Fruit fly (Drosophila melanogaster) whole organism, embryonic: ENCODE measurements around the gene CG6481.

Experiments used
- Aef1 ChIP-seq: fragments of 200-800 bp; sonication (Bioruptor generic); IDR thresholded peaks from 3 replicates; pipeline ENCODE4 v1.3.6; 2022; ENCODE audit warnings: missing biosample characterization, missing genetic modification characterization
- B-H1 ChIP-seq: fragments of 200-800 bp; sonication (Bioruptor generic); IDR thresholded peaks from 3 replicates; pipeline ENCODE4 v1.3.6; 2022; ENCODE audit warnings: missing biosample characterization, missing genetic modification characterization
- B-H2 ChIP-seq: fragments of 200-800 bp; sonication (Bioruptor generic); optimal IDR thresholded peaks from 2 replicates; lab custom pipeline; 2018; ENCODE audit warnings: missing biosample characterization, mild to moderate bottlenecking, missing genetic modification characterization
- CG10959 ChIP-seq: fragments of 200-800 bp; sonication (Bioruptor generic); IDR thresholded peaks from 2 replicates; pipeline ENCODE4 v1.3.6; 2022; ENCODE audit warnings: missing biosample characterization, missing genetic modification characterization
- CG15269 ChIP-seq: fragments of 200-800 bp; sonication (Bioruptor generic); optimal IDR thresholded peaks from 2 replicates; lab custom pipeline; 2018; ENCODE audit warnings: missing biosample characterization, mild to moderate bottlenecking, missing genetic modification characterization, moderate library complexity
- CG1603 ChIP-seq: fragments of 200-800 bp; sonication (Bioruptor generic); optimal IDR thresholded peaks from 2 replicates; lab custom pipeline; 2019; ENCODE audit warnings: missing biosample characterization, mild to moderate bottlenecking, missing genetic modification characterization, moderate library complexity
- CG16779 ChIP-seq: fragments of 200-800 bp; sonication (Bioruptor generic); IDR thresholded peaks from 2 replicates; pipeline ENCODE4 v1.3.6; 2022; ENCODE audit warnings: missing biosample characterization, missing genetic modification characterization
- CG17359 ChIP-seq: fragments of 200-800 bp; sonication (Bioruptor generic); optimal IDR thresholded peaks from 3 replicates; lab custom pipeline; 2018; ENCODE audit warnings: missing biosample characterization, mild to moderate bottlenecking, missing genetic modification characterization, moderate library complexity
- CG17361 ChIP-seq: fragments of 200-800 bp; sonication (Bioruptor generic); IDR thresholded peaks from 3 replicates; pipeline ENCODE4 v1.3.6; 2022; ENCODE audit warnings: missing biosample characterization, missing genetic modification characterization
- CG17912 ChIP-seq: fragments of 200-800 bp; sonication (Bioruptor generic); optimal IDR thresholded peaks from 2 replicates; lab custom pipeline; 2018; ENCODE audit warnings: missing biosample characterization, mild to moderate bottlenecking, missing genetic modification characterization
- CG18599 ChIP-seq: fragments of 200-800 bp; sonication (Bioruptor generic); optimal IDR thresholded peaks from 3 replicates; lab custom pipeline; 2017; ENCODE audit warnings: missing biosample characterization, missing genetic modification characterization, mild to moderate bottlenecking, moderate library complexity, missing genetic modification reagents
- CG3838 ChIP-seq: fragments of 200-800 bp; sonication (Bioruptor generic); optimal IDR thresholded peaks from 3 replicates; lab custom pipeline; 2016; ENCODE audit warnings: missing biosample characterization, missing genetic modification characterization
- CG3847 ChIP-seq: fragments of 200-800 bp; sonication (Bioruptor generic); IDR thresholded peaks from 2 replicates; pipeline ENCODE4 v1.3.6; 2022; ENCODE audit warnings: missing biosample characterization, missing genetic modification characterization
- CG6175 ChIP-seq: fragments of 200-800 bp; sonication (Bioruptor generic); IDR thresholded peaks from 3 replicates; pipeline ENCODE4 v1.3.6; 2022; ENCODE audit warnings: missing biosample characterization, missing genetic modification characterization
- CG6683 ChIP-seq: fragments of 200-800 bp; sonication (Bioruptor generic); optimal IDR thresholded peaks from 2 replicates; lab custom pipeline; 2017; ENCODE audit warnings: missing biosample characterization, mild to moderate bottlenecking, missing genetic modification characterization, missing genetic modification reagents
- CG7963 ChIP-seq: fragments of 200-800 bp; sonication (Bioruptor generic); IDR thresholded peaks from 3 replicates; pipeline ENCODE4 v1.3.6; 2022; ENCODE audit warnings: missing biosample characterization, missing genetic modification characterization; ENCODE audit not compliant: partially characterized antibody
- CG8359 ChIP-seq: fragments of 200-800 bp; sonication (Bioruptor generic); optimal IDR thresholded peaks from 2 replicates; lab custom pipeline; 2017; ENCODE audit warnings: missing biosample characterization, mild to moderate bottlenecking, missing genetic modification characterization, borderline replicate concordance
- CG8388 ChIP-seq: fragments of 200-800 bp; sonication (Bioruptor generic); optimal IDR thresholded peaks from 2 replicates; lab custom pipeline; 2019; ENCODE audit warnings: missing biosample characterization, mild to moderate bottlenecking, missing genetic modification characterization, moderate library complexity
- Dfd ChIP-seq, 2 experiments: fragments of >200 bp; optimal IDR thresholded peaks; 2 replicates each; lab custom pipeline; 2017; ENCODE audit warnings: missing biosample characterization in 2 of 2, missing genetic modification characterization in 2 of 2
- Doc3 ChIP-seq: fragments of 200-800 bp; sonication (Bioruptor generic); IDR thresholded peaks from 3 replicates; pipeline ENCODE4 v1.3.6; 2022; ENCODE audit warnings: missing biosample characterization, missing genetic modification characterization; ENCODE audit not compliant: partially characterized antibody
- HLH54F ChIP-seq: fragments of 200-800 bp; sonication (Bioruptor generic); optimal IDR thresholded peaks from 3 replicates; lab custom pipeline; 2016; ENCODE audit warnings: missing biosample characterization, missing genetic modification characterization
- HmgZ ChIP-seq: fragments of 200-800 bp; sonication (Bioruptor generic); optimal IDR thresholded peaks from 2 replicates; lab custom pipeline; 2018; ENCODE audit warnings: missing biosample characterization, mild to moderate bottlenecking, missing genetic modification characterization
- Hsf ChIP-seq: fragments of 200-800 bp; sonication (Bioruptor generic); optimal IDR thresholded peaks from 3 replicates; lab custom pipeline; 2016; ENCODE audit warnings: missing biosample characterization, missing genetic modification characterization
- Med ChIP-seq: fragments of 200-800 bp; sonication (Bioruptor generic); peaks from one replicate; lab custom pipeline; 2016; ENCODE audit warnings: missing biosample characterization, missing genetic modification characterization, mild to moderate bottlenecking, inconsistent platforms, moderate library complexity
- NC2β ChIP-seq: fragments of 200-800 bp; sonication (Bioruptor generic); optimal IDR thresholded peaks from 2 replicates; lab custom pipeline; 2016; ENCODE audit warnings: missing biosample characterization, missing genetic modification characterization
- Oaz ChIP-seq: fragments of 200-800 bp; sonication (Bioruptor generic); IDR thresholded peaks from 2 replicates; pipeline ENCODE4 v1.3.6; 2022; ENCODE audit warnings: missing biosample characterization, missing genetic modification characterization
- Optix ChIP-seq: fragments of 200-800 bp; sonication (Bioruptor generic); IDR thresholded peaks from 3 replicates; pipeline ENCODE4 v1.3.6; 2022; ENCODE audit warnings: missing biosample characterization, missing genetic modification characterization
- Tbp ChIP-seq: fragments of >200 bp; optimal IDR thresholded peaks from 2 replicates; lab custom pipeline; 2018; ENCODE audit warnings: missing biosample characterization, missing genetic modification characterization
- caup ChIP-seq: fragments of 200-800 bp; sonication (Bioruptor generic); optimal IDR thresholded peaks from 3 replicates; lab custom pipeline; 2017; ENCODE audit warnings: missing biosample characterization, mild to moderate bottlenecking, missing genetic modification characterization, moderate library complexity; ENCODE audit not compliant: severe bottlenecking
- ci ChIP-seq: fragments of 200-800 bp; sonication (Bioruptor generic); IDR thresholded peaks from 3 replicates; pipeline ENCODE4 v1.3.6; 2022; ENCODE audit warnings: missing biosample characterization, missing genetic modification characterization
- corto ChIP-seq: fragments of 200-800 bp; sonication (Bioruptor generic); optimal IDR thresholded peaks from 2 replicates; lab custom pipeline; 2016; ENCODE audit warnings: missing biosample characterization, mild to moderate bottlenecking, missing genetic modification characterization, moderate library complexity
- cwo ChIP-seq: fragments of 200-800 bp; sonication (Bioruptor generic); optimal IDR thresholded peaks from 3 replicates; lab custom pipeline; 2017; ENCODE audit warnings: missing biosample characterization, missing genetic modification characterization, mild to moderate bottlenecking, moderate library complexity, missing genetic modification reagents
- fd3F ChIP-seq: fragments of 200-800 bp; sonication (Bioruptor generic); optimal IDR thresholded peaks from 2 replicates; lab custom pipeline; 2018; ENCODE audit warnings: missing biosample characterization, mild to moderate bottlenecking, missing genetic modification characterization, moderate library complexity
- fd64A ChIP-seq: fragments of 200-800 bp; sonication (Bioruptor generic); optimal IDR thresholded peaks from 3 replicates; lab custom pipeline; 2018; ENCODE audit warnings: missing biosample characterization, mild to moderate bottlenecking, missing genetic modification characterization
- ftz-f1 ChIP-seq: fragments of 200-800 bp; sonication (Bioruptor generic); optimal IDR thresholded peaks from 2 replicates; lab custom pipeline; 2016; ENCODE audit warnings: missing biosample characterization, missing genetic modification characterization
- fu2 ChIP-seq: fragments of 200-800 bp; sonication (Bioruptor generic); optimal IDR thresholded peaks from 2 replicates; lab custom pipeline; 2016; ENCODE audit warnings: missing biosample characterization, missing genetic modification characterization
- gce ChIP-seq: fragments of 200-800 bp; sonication (Bioruptor generic); IDR thresholded peaks from 3 replicates; pipeline ENCODE4 v1.3.6; 2022; ENCODE audit warnings: missing biosample characterization, missing genetic modification characterization
- gem ChIP-seq: fragments of 200-800 bp; sonication (Bioruptor generic); optimal IDR thresholded peaks from 2 replicates; lab custom pipeline; 2019; ENCODE audit warnings: missing biosample characterization, mild to moderate bottlenecking, missing genetic modification characterization, moderate library complexity
- gro ChIP-seq: fragments of 200-800 bp; sonication (Bioruptor generic); optimal IDR thresholded peaks from 2 replicates; lab custom pipeline; 2016; ENCODE audit warnings: missing biosample characterization, missing genetic modification characterization
- jing ChIP-seq: fragments of 200-800 bp; sonication (Bioruptor generic); optimal IDR thresholded peaks from 2 replicates; lab custom pipeline; 2018; ENCODE audit warnings: missing biosample characterization, mild to moderate bottlenecking, missing genetic modification characterization
- nom ChIP-seq: fragments of 200-800 bp; sonication (Bioruptor generic); optimal IDR thresholded peaks from 2 replicates; lab custom pipeline; 2017; ENCODE audit warnings: missing biosample characterization, missing genetic modification characterization, mild to moderate bottlenecking, moderate library complexity, missing genetic modification reagents
- oc ChIP-seq: fragments of 200-800 bp; sonication (Bioruptor generic); optimal IDR thresholded peaks from 2 replicates; lab custom pipeline; 2018; ENCODE audit warnings: missing biosample characterization, mild to moderate bottlenecking, missing genetic modification characterization, moderate library complexity
- sc ChIP-seq, 3 experiments: fragments of >200 bp in 2 of 3; fragments of 200-800 bp in 1 of 3; sonication (Bioruptor generic) in 1 of 3; optimal IDR thresholded peaks; 2 replicates in 2 of 3; 3 replicates in 1 of 3; lab custom pipeline; 2017; ENCODE audit warnings: mild to moderate bottlenecking in 1 of 3, missing biosample characterization in 1 of 3, missing genetic modification characterization in 1 of 3, missing genetic modification reagents in 1 of 3
- sob ChIP-seq: fragments of 200-800 bp; sonication (Bioruptor generic); IDR thresholded peaks from 2 replicates; pipeline ENCODE4 v1.3.6; 2022; ENCODE audit warnings: missing biosample characterization, missing genetic modification characterization
- sqz ChIP-seq: fragments of 200-800 bp; sonication (Bioruptor generic); optimal IDR thresholded peaks from 3 replicates; lab custom pipeline; 2018; ENCODE audit warnings: missing biosample characterization, mild to moderate bottlenecking, missing genetic modification characterization
- sug ChIP-seq: fragments of 200-800 bp; optimal IDR thresholded peaks from 2 replicates; lab custom pipeline; 2019; ENCODE audit warnings: missing biosample characterization, mild to moderate bottlenecking, missing genetic modification characterization, moderate library complexity
- tgo ChIP-seq: fragments of 200-800 bp; sonication (Bioruptor generic); IDR thresholded peaks from 3 replicates; pipeline ENCODE4 v1.3.6; 2022; ENCODE audit warnings: missing biosample characterization, missing genetic modification characterization
- unc-4 ChIP-seq: fragments of 200-800 bp; sonication (Bioruptor generic); IDR thresholded peaks from 2 replicates; pipeline ENCODE4 v1.3.6; 2022; ENCODE audit warnings: missing biosample characterization, missing genetic modification characterization; ENCODE audit not compliant: partially characterized antibody
- vnd ChIP-seq: fragments of 200-800 bp; sonication (Bioruptor generic); IDR thresholded peaks from 3 replicates; pipeline ENCODE4 v1.3.6; 2022; ENCODE audit warnings: missing biosample characterization, missing genetic modification characterization; ENCODE audit not compliant: partially characterized antibody
- wdn ChIP-seq: fragments of 200-800 bp; sonication (Bioruptor generic); IDR thresholded peaks from 2 replicates; pipeline ENCODE4 v1.3.6; 2022; ENCODE audit warnings: missing biosample characterization, missing genetic modification characterization

CG6481 gene

dm6 chrX:18512271-18512679 is 10.0 kb downstream of the CG6481 start, which contains the start of gene Ggt-1 (continued):
- TF ChIP-seq CG16779 (GFP tag; lab: Robert Waterston, UW): no peak
- no peak for TF ChIP-seq tgo (GFP tag; lab: Robert Waterston, UW)
- no peak for TF ChIP-seq jing (GFP tag; lab: Kevin White, UChicago)
- TF ChIP-seq vnd (GFP tag; lab: Robert Waterston, UW): peak; percentile 93
- TF ChIP-seq CG7963: peak; percentile 92
- no peak for TF ChIP-seq CG17912 (GFP tag; lab: Kevin White, UChicago)
- TF ChIP-seq ftz-f1 (GFP tag; lab: Kevin White, UChicago): peak; percentile 72
- TF ChIP-seq Med (GFP tag; lab: Kevin White, UChicago): peak; percentile 75
- 0 out of 3 replicates have a peak, but pooled peaks have one; percentile 51 for TF ChIP-seq CG6175 (GFP tag; lab: Robert Waterston, UW)
- no peak for TF ChIP-seq Optix (GFP tag; lab: Robert Waterston, UW)
- TF ChIP-seq Oaz (GFP tag; lab: Robert Waterston, UW): no peak
- TF ChIP-seq oc (tag; lab: Kevin White, UChicago): no peak
- TF ChIP-seq CG3847 (GFP tag; lab: Robert Waterston, UW): 0 out of 2 replicates have a peak, but pooled peaks have one; percentile 25
- no peak for TF ChIP-seq CG8359 (GFP tag; lab: Kevin White, UChicago)
- TF ChIP-seq sug (tag; lab: Kevin White, UChicago): peak; percentile 46
- TF ChIP-seq sob (GFP tag; lab: Robert Waterston, UW): peak; percentile 49; the same call in 1 of the 2 replicates
- no peak for TF ChIP-seq HLH54F
- no peak for TF ChIP-seq nom (GFP tag; lab: Kevin White, UChicago)
- no peak for TF ChIP-seq corto
- no peak for TF ChIP-seq gro (GFP tag; lab: Kevin White, UChicago)
- TF ChIP-seq cwo (GFP tag; lab: Kevin White, UChicago): peak; percentile 22
- no peak for TF ChIP-seq Tbp (GFP tag; lab: Kevin White, UChicago)
- TF ChIP-seq Dfd (GFP tag; optimal IDR thresholded peaks at IDR 0.05; lab: Kevin White, UChicago): no peak
- TF ChIP-seq gem (tag; lab: Kevin White, UChicago): no peak
- TF ChIP-seq B-H1 (GFP tag; lab: Robert Waterston, UW): no peak
- TF ChIP-seq HmgZ: peak; percentile 16
- TF ChIP-seq wdn (GFP tag; lab: Robert Waterston, UW): no peak
- TF ChIP-seq CG8388 (GFP tag; lab: Kevin White, UChicago): no peak
- no peak for TF ChIP-seq sc (optimal IDR thresholded peaks at IDR 0.05; lab: Kevin White, UChicago)
- TF ChIP-seq sc (GFP tag; optimal IDR thresholded peaks at IDR 0.05; lab: Kevin White, UChicago): no peak
- TF ChIP-seq CG17359 (tag; lab: Kevin White, UChicago): no peak
- peak; percentile 14 for TF ChIP-seq caup
- no peak for TF ChIP-seq sqz (GFP tag; lab: Kevin White, UChicago)
- no peak for TF ChIP-seq Hsf (GFP tag; lab: Kevin White, UChicago)
- TF ChIP-seq fu2 (GFP tag; lab: Kevin White, UChicago): no peak
- peak; percentile 93 for TF ChIP-seq unc-4 (GFP tag; lab: Robert Waterston, UW)
- TF ChIP-seq NC2β: no peak
- TF ChIP-seq CG17361 (GFP tag; lab: Robert Waterston, UW): no peak
- TF ChIP-seq Aef1 (GFP tag; lab: Robert Waterston, UW): no peak
- no peak for TF ChIP-seq CG15269
- TF ChIP-seq Doc3 (GFP tag; lab: Robert Waterston, UW): peak; percentile 91
- TF ChIP-seq CG1603 (tag; lab: Kevin White, UChicago): peak; percentile 99
- TF ChIP-seq ci (GFP tag; lab: Robert Waterston, UW): no peak; the same call in 2 of the 3 replicates
- TF ChIP-seq fd64A (GFP tag; lab: Kevin White, UChicago): no peak
- TF ChIP-seq fd3F (GFP tag; lab: Kevin White, UChicago): no peak
- TF ChIP-seq gce: no peak
- TF ChIP-seq CG6683 (GFP tag; lab: Kevin White, UChicago): no peak
- TF ChIP-seq CG18599 (GFP tag; lab: Kevin White, UChicago): no peak
- no peak for TF ChIP-seq CG3838
- no peak for TF ChIP-seq CG10959 (GFP tag; lab: Robert Waterston, UW)
- peak; percentile 27 for TF ChIP-seq B-H2 (GFP tag; lab: Kevin White, UChicago)
